Worm (Caenorhabditis elegans) whole organism, L1 larva: ENCODE data around the gene syd-2.

Experiments
- ceh-90 ChIP-seq: sonication (generic microtip); optimal IDR thresholded peaks from 2 replicates; lab custom pipeline; 2016; ENCODE audit warnings: missing genetic modification characterization, missing compliant biosample characterization
- ces-1 ChIP-seq: fragments of 150-350 bp; optimal IDR thresholded peaks from 2 replicates; lab custom pipeline; 2014; ENCODE audit warnings: missing biosample characterization, missing genetic modification reagents, missing genetic modification characterization
- egl-13 ChIP-seq: sonication (generic microtip); optimal IDR thresholded peaks from 2 replicates; lab custom pipeline; 2016; ENCODE audit warnings: missing genotype, missing genetic modification reagents, missing genetic modification characterization, missing compliant biosample characterization
- hlh-17 ChIP-seq: fragments of 200-800 bp; sonication (Bioruptor generic); optimal IDR thresholded peaks from 2 replicates; lab custom pipeline; 2018; ENCODE audit warnings: missing genetic modification characterization, mild to moderate bottlenecking, missing compliant biosample characterization, moderate library complexity, borderline replicate concordance
- hlh-4 ChIP-seq: sonication (generic microtip); optimal IDR thresholded peaks from 2 replicates; lab custom pipeline; 2016; ENCODE audit warnings: mild to moderate bottlenecking, missing genetic modification characterization, missing compliant biosample characterization
- lin-14 ChIP-seq: fragments of 200-800 bp; sonication (Bioruptor generic); optimal IDR thresholded peaks from 2 replicates; lab custom pipeline; 2018; ENCODE audit warnings: mild to moderate bottlenecking, missing genetic modification characterization, moderate library complexity, missing compliant biosample characterization
- mep-1 ChIP-seq: fragments of 150-350 bp; optimal IDR thresholded peaks from 2 replicates; lab custom pipeline; 2014; ENCODE audit warnings: missing biosample characterization, missing genetic modification characterization
- nhr-11 ChIP-seq: fragments of 150-350 bp; optimal IDR thresholded peaks from 2 replicates; lab custom pipeline; 2014; ENCODE audit warnings: missing biosample characterization, missing genetic modification characterization
- nhr-12 ChIP-seq: sonication (generic microtip); optimal IDR thresholded peaks from 2 replicates; lab custom pipeline; 2017; ENCODE audit warnings: missing biosample characterization, missing genetic modification characterization
- nhr-237 ChIP-seq: fragments of 150-350 bp; optimal IDR thresholded peaks from 2 replicates; lab custom pipeline; 2014; ENCODE audit warnings: missing biosample characterization, missing genetic modification characterization
- nhr-28 ChIP-seq: fragments of 150-350 bp; optimal IDR thresholded peaks from 2 replicates; lab custom pipeline; 2014; ENCODE audit warnings: missing biosample characterization, missing genetic modification characterization
- snpc-4 ChIP-seq: fragments of 150-350 bp; optimal IDR thresholded peaks from 2 replicates; lab custom pipeline; 2014; ENCODE audit warnings: missing biosample characterization, missing genetic modification characterization
- sptf-1 ChIP-seq: fragments of 150-350 bp; optimal IDR thresholded peaks from 2 replicates; lab custom pipeline; 2014; ENCODE audit warnings: missing biosample characterization, missing genetic modification characterization

- TF ChIP-seq snpc-4 (tag; lab: Kevin White, UChicago) (no peak), nhr-11 (no peak), lin-14 (GFP tag; lab: Kevin White, UChicago) (no peak), nhr-12 (tag; lab: Kevin White, UChicago) (no peak), nhr-237 (tag; lab: Kevin White, UChicago) (no peak), hlh-17 (no peak), hlh-4 (tag; lab: Kevin White, UChicago) (no peak), mep-1 (no peak), nhr-28 (tag; lab: Kevin White, UChicago) (no peak), sptf-1 (no peak), egl-13 (no peak), ceh-90 (tag; lab: Kevin White, UChicago) (no peak), ces-1 (GFP tag; lab: Kevin White, UChicago) (no peak)
These were observed 33.7 kb downstream of the syd-2 start, which contains the start of gene F14F3.4 for ce11 chrX:10521313-10521712.
